Worm (Caenorhabditis elegans) whole organism, L3 larva: Measurements from ENCODE around the gene pad-2.

ENCODE experiments used
- R02D3.7 ChIP-seq: fragments of 150-350 bp; optimal IDR thresholded peaks from 2 replicates; lab custom pipeline; 2014; ENCODE audit warnings: missing biosample characterization, missing genetic modification characterization
- aly-2 ChIP-seq: fragments of 150-350 bp; optimal IDR thresholded peaks from 2 replicates; lab custom pipeline; 2014; ENCODE audit warnings: missing biosample characterization, missing genetic modification characterization
- ama-1 ChIP-seq: fragments of 150-350 bp; optimal IDR thresholded peaks from 2 replicates; lab custom pipeline; 2018
- ceh-16 ChIP-seq: sonication (generic microtip); optimal IDR thresholded peaks from 2 replicates; lab custom pipeline; 2017; ENCODE audit warnings: missing biosample characterization, missing genetic modification characterization
- daf-12 ChIP-seq: fragments of 150-350 bp; optimal IDR thresholded peaks from 2 replicates; lab custom pipeline; 2014; ENCODE audit warnings: missing biosample characterization, missing genetic modification reagents, missing genetic modification characterization
- elt-2 ChIP-seq: sonication (generic microtip); optimal IDR thresholded peaks from 2 replicates; lab custom pipeline; 2016; ENCODE audit warnings: missing genetic modification reagents, mild to moderate bottlenecking, missing genetic modification characterization, missing compliant biosample characterization
- elt-3 ChIP-seq, 3 experiments: fragments of 150-350 bp in 1 of 3; sonication (generic microtip) in 2 of 3; optimal IDR thresholded peaks; 2 replicates in 2 of 3; 4 replicates in 1 of 3; lab custom pipeline; 2014 to 2017; ENCODE audit warnings: missing biosample characterization in 3 of 3, missing genetic modification characterization in 3 of 3
- eor-1 ChIP-seq, 2 experiments: fragments of 150-350 bp; optimal IDR thresholded peaks; 2 replicates each; lab custom pipeline; 2014 to 2018; ENCODE audit warnings: missing biosample characterization in 2 of 2, missing genetic modification characterization in 2 of 2
- fkh-10 ChIP-seq: sonication (generic microtip); optimal IDR thresholded peaks from 2 replicates; lab custom pipeline; 2017; ENCODE audit warnings: missing biosample characterization, missing genetic modification reagents, missing genetic modification characterization
- fos-1 ChIP-seq: fragments of 150-350 bp; optimal IDR thresholded peaks from 2 replicates; lab custom pipeline; 2014; ENCODE audit warnings: missing biosample characterization, missing genetic modification characterization
- lin-15B ChIP-seq: fragments of 150-350 bp; optimal IDR thresholded peaks from 2 replicates; lab custom pipeline; 2014; ENCODE audit warnings: missing biosample characterization, missing genetic modification characterization
- lin-39 ChIP-seq: fragments of 150-350 bp; optimal IDR thresholded peaks from 2 replicates; lab custom pipeline; 2018; ENCODE audit warnings: missing biosample characterization, missing genetic modification reagents, missing genetic modification characterization
- nfya-1 ChIP-seq: sonication (generic microtip); optimal IDR thresholded peaks from 2 replicates; lab custom pipeline; 2017; ENCODE audit warnings: missing genetic modification characterization, mild to moderate bottlenecking, missing compliant biosample characterization, antibody characterized with exemption, moderate library complexity; ENCODE audit not compliant: insufficient read depth
- nhr-11 ChIP-seq: fragments of 150-350 bp; optimal IDR thresholded peaks from 2 replicates; lab custom pipeline; 2014; ENCODE audit warnings: missing biosample characterization, missing genetic modification characterization
- nhr-12 ChIP-seq: fragments of 150-350 bp; optimal IDR thresholded peaks from 2 replicates; lab custom pipeline; 2014; ENCODE audit warnings: missing biosample characterization, missing genetic modification characterization
- nhr-23 ChIP-seq: fragments of 150-350 bp; optimal IDR thresholded peaks from 2 replicates; lab custom pipeline; 2014; ENCODE audit warnings: missing biosample characterization, missing genetic modification reagents, missing genetic modification characterization
- nhr-237 ChIP-seq: fragments of 150-350 bp; optimal IDR thresholded peaks from 2 replicates; lab custom pipeline; 2014; ENCODE audit warnings: missing biosample characterization, missing genetic modification characterization
- nhr-43 ChIP-seq: sonication (generic microtip); optimal IDR thresholded peaks from 2 replicates; lab custom pipeline; 2016; ENCODE audit warnings: mild to moderate bottlenecking, missing genetic modification characterization, missing compliant biosample characterization; ENCODE audit not compliant: poor library complexity, severe bottlenecking
- nhr-67 ChIP-seq: fragments of 150-350 bp; optimal IDR thresholded peaks from 2 replicates; lab custom pipeline; 2014; ENCODE audit warnings: missing biosample characterization, missing genetic modification characterization
- nhr-76 ChIP-seq: fragments of 150-350 bp; sonication (generic microtip); optimal IDR thresholded peaks from 5 replicates; lab custom pipeline; 2014; ENCODE audit warnings: missing biosample characterization, missing genetic modification characterization
- nhr-77 ChIP-seq: fragments of 150-350 bp; optimal IDR thresholded peaks from 2 replicates; lab custom pipeline; 2014; ENCODE audit warnings: missing biosample characterization, missing genetic modification characterization
- pha-4 ChIP-seq: fragments of 150-350 bp; optimal IDR thresholded peaks from 2 replicates; lab custom pipeline; 2014; ENCODE audit warnings: missing biosample characterization, missing genetic modification reagents, missing genetic modification characterization
- pqm-1 ChIP-seq: fragments of 150-350 bp; optimal IDR thresholded peaks from 2 replicates; lab custom pipeline; 2017; ENCODE audit warnings: missing biosample characterization, missing genetic modification characterization, inconsistent platforms
- sea-2 ChIP-seq: fragments of 150-350 bp; sonication (generic microtip); optimal IDR thresholded peaks from 4 replicates; lab custom pipeline; 2014; ENCODE audit warnings: missing biosample characterization, missing genetic modification reagents, missing genetic modification characterization
- skn-1 ChIP-seq: fragments of 150-350 bp; optimal IDR thresholded peaks from 2 replicates; lab custom pipeline; 2014; ENCODE audit warnings: missing biosample characterization, missing genetic modification characterization
- snpc-4 ChIP-seq: fragments of 150-350 bp; optimal IDR thresholded peaks from 2 replicates; lab custom pipeline; 2014; ENCODE audit warnings: missing biosample characterization, missing genetic modification characterization
- tbx-2 ChIP-seq: sonication (generic microtip); optimal IDR thresholded peaks from 2 replicates; lab custom pipeline; 2016; ENCODE audit warnings: mild to moderate bottlenecking, missing genetic modification characterization, missing compliant biosample characterization
- unc-62 ChIP-seq: fragments of 150-350 bp; sonication (generic microtip); optimal IDR thresholded peaks from 4 replicates; lab custom pipeline; 2014; ENCODE audit warnings: missing biosample characterization, missing genetic modification reagents, missing genetic modification characterization
- zag-1 ChIP-seq: fragments of 150-350 bp; optimal IDR thresholded peaks from 2 replicates; lab custom pipeline; 2014; ENCODE audit warnings: missing biosample characterization, missing genetic modification characterization

The pad-2 gene

DNA sequence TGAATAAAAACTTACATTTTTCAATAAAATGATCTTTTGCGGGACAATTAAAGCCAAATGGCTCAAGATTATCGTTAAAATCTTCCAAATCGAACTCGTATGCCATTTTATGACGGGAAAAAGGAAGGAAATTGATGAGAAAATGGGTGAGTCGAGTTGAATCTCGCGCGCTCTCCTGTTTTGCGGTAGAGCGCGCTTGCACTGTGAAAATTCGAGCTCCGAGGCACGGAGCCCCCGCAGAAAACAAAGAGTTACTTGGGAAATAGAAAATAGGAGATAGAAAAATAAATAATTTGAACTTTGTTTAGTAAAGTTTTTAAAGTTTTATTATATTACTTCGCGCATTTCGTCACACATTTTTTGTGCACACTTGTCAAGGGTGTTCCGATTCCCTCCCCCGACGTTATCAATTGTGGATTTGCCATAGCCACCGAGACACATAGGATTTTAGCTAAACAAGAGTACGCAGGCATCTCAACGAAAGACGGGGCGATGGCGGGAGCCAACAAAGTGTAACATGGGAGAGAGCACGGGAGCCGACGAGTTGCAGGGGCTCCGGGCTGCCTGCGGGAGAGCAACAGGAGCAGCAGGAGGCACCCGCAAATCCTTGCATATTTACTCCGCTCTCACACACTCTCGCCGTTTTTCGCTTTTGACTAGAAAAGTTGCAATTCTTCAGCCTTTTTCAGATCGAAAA is 30.3 kb upstream of the pad-2 start, which contains the start of the genes div-1 and cor-1:
TSS of gene div-1 (minus strand) at position 119 of the 697 bp plus-strand sequence.
TSS of gene cor-1 (plus strand) at position 671 of the 697 bp plus-strand sequence.
- TF ChIP-seq nfya-1 (tag; lab: Kevin White, UChicago): peak; percentile 42
- TF ChIP-seq nhr-11 (tag; lab: Kevin White, UChicago): no peak
- peak; percentile 25 for TF ChIP-seq lin-39 (tag; lab: Kevin White, UChicago)
- no peak for TF ChIP-seq sea-2
- no peak for TF ChIP-seq fkh-10 (GFP tag; lab: Kevin White, UChicago)
- TF ChIP-seq pha-4 (tag; lab: Kevin White, UChicago): peak; percentile 62
- TF ChIP-seq snpc-4 (tag; lab: Kevin White, UChicago): peak; percentile 54
- no peak for TF ChIP-seq nhr-12 (tag; lab: Kevin White, UChicago)
- peak; percentile 62 for TF ChIP-seq lin-15B (tag; lab: Kevin White, UChicago)
- TF ChIP-seq elt-2 (tag; lab: Kevin White, UChicago): peak; percentile 7
- no peak for TF ChIP-seq nhr-237
- no peak for TF ChIP-seq nhr-23 (tag; lab: Kevin White, UChicago)
- no peak for TF ChIP-seq ama-1 (lab: Kevin White, UChicago)

DNA sequence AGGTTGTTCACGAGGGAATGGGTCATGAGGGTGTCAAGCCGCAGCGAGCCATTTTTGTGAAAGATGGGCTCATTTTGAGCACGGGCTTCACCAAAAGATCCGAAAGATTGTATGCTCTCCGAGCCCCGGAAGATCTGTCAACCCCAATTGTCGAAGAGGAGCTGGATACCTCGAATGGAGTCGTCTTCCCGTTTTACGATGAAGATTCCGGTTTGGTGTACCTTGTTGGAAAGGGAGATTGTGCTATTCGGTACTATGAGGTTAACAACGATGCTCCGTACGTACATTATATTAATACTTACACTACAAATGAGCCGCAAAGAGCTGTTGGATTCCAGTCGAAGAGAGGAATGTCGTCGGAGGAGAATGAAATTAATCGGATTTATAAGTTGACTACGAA is 27.8 kb upstream of the pad-2 start:
- TF ChIP-seq ama-1 (lab: Kevin White, UChicago): no peak
- no peak for TF ChIP-seq pha-4 (tag; lab: Kevin White, UChicago)
- TF ChIP-seq lin-15B (tag; lab: Kevin White, UChicago): no peak
- TF ChIP-seq aly-2 (tag; lab: Kevin White, UChicago): no peak
- TF ChIP-seq zag-1 (tag; lab: Kevin White, UChicago): no peak
- no peak for TF ChIP-seq elt-3 (tag; optimal IDR thresholded peaks at IDR 0.05; lab: Kevin White, UChicago)
- TF ChIP-seq fos-1 (tag; lab: Kevin White, UChicago): no peak
- TF ChIP-seq nhr-11 (tag; lab: Kevin White, UChicago): no peak
- TF ChIP-seq fkh-10 (GFP tag; lab: Kevin White, UChicago): no peak
- no peak for TF ChIP-seq elt-2 (tag; lab: Kevin White, UChicago)

DNA sequence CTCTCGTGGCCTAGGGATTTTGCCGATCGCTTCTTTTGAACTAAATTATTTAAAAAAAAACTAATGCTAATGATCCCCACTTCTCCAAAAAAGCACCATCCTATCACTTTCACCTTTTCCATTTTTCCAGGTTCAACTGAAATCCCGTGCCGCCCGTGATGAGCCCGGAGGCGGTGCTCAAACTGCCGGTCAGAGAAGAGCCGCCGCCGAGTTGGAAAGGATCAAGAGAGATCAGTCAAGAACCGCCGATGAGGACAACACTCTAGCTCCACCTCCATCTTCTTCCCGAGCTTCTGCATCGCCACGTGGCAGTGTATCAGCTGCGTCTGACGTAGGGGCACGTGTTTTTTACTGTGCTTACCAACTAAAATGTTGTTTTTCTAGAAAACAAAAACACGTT is 25.6 kb upstream of the pad-2 start:
- no peak for TF ChIP-seq fkh-10 (GFP tag; lab: Kevin White, UChicago)
- TF ChIP-seq skn-1 (tag; lab: Kevin White, UChicago): no peak
- no peak for TF ChIP-seq nhr-76
- no peak for TF ChIP-seq nhr-43
- TF ChIP-seq eor-1 (tag; optimal IDR thresholded peaks at IDR 0.05; lab: Kevin White, UChicago): no peak
- TF ChIP-seq elt-3 (tag; optimal IDR thresholded peaks at IDR 0.05; lab: Kevin White, UChicago): no peak
- TF ChIP-seq snpc-4 (tag; lab: Kevin White, UChicago): no peak
- TF ChIP-seq ceh-16 (tag; lab: Kevin White, UChicago): no peak
- TF ChIP-seq R02D3.7 (tag; lab: Kevin White, UChicago): no peak

DNA sequence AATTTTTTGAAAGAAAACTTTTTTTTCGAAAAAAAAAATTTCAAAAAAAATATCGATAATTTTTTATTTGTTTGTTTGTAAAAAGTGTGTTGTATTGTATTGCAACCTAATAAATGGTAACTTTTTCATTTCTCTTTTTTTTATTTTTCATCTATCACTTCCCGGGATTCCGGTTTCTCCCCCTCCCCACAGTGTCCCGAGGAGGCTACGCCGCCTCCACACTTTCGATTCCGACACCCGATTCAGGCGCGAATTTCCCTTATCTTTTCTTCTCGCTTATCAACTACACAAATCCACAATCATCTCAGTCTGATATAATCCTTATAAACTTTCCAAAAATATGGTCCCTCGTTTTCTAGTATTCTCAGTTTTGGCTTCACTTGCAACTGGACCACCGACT is 24.3 kb upstream of the pad-2 start, which contains the start of gene R01H10.4:
TSS of gene R01H10.4 (plus strand) at position 236 of the 400 bp plus-strand sequence.
- TF ChIP-seq lin-39 (tag; lab: Kevin White, UChicago) (no peak), nhr-23 (tag; lab: Kevin White, UChicago) (peak; percentile 13)

- TF ChIP-seq nfya-1 (tag; lab: Kevin White, UChicago): no peak
- no peak for TF ChIP-seq elt-2 (tag; lab: Kevin White, UChicago)
- no peak for TF ChIP-seq pqm-1 (tag; lab: Kevin White, UChicago)
- TF ChIP-seq zag-1 (tag; lab: Kevin White, UChicago): no peak
- TF ChIP-seq ama-1 (lab: Kevin White, UChicago): no peak
- no peak for TF ChIP-seq tbx-2 (tag; lab: Kevin White, UChicago)
- no peak for TF ChIP-seq nhr-77 (tag; lab: Kevin White, UChicago)
- TF ChIP-seq unc-62 (GFP tag; lab: Kevin White, UChicago): no peak
- TF ChIP-seq nhr-67: no peak
- TF ChIP-seq daf-12 (tag; lab: Kevin White, UChicago): no peak
These were observed 20.3 kb upstream of the pad-2 start, which contains the start of gene rip-1 for ce11 chrIII:10258641-10259040. rip-1 (minus strand) TSS chrIII:10258741.
